Fruit fly (Drosophila melanogaster): Measurements from ENCODE around the gene CG13898.

DNA sequence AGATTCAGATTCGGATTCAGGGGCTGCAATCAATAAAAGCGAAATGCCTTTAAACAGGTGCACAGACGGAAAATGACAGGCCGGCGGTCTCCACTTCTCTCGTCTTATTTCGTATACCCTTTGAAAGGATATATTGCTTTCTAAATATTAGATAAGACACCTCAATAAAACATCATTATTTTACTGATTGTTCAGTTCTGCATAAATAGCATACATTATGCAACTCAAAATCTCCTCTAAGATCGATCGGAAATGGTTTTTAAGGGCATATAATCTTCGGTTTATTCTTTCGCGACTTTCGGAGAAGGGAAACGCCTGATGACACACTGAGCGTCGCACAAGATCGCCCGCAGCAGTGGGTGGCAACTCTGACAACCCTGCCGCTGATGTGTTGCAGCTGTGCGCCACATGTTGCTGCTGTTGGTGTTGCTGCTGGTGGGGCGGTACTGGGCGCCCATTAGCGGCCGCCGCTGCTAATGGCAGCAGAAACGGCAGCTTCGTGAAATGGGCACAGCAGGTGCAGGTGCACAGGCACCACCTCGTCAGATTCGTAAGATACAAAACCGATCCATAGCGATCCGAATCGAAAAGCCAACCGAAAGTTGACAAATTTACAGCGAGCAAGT is 18.0 kb downstream of the CG13898 start:
- TF ChIP-seq psq (optimal IDR thresholded peaks at IDR 0.05), result no peak
- TF ChIP-seq CG8478 (optimal IDR thresholded peaks at IDR 0.05), result no peak

Data from whole organism.